Worm (Caenorhabditis elegans) whole organism, L2 larva: ENCODE measurements around the gene C28C12.1.

Experiments
- egl-27 ChIP-seq: sonication (generic microtip); optimal IDR thresholded peaks from 3 replicates; lab custom pipeline; 2017; ENCODE audit warnings: missing biosample characterization, missing genetic modification reagents, missing genetic modification characterization
- elt-1 ChIP-seq: fragments of 150-350 bp; optimal IDR thresholded peaks from 2 replicates; lab custom pipeline; 2014; ENCODE audit warnings: missing biosample characterization, missing genetic modification characterization
- mdl-1 ChIP-seq, 2 experiments: fragments of 150-350 bp in 1 of 2; sonication (generic microtip) in 1 of 2; optimal IDR thresholded peaks; 2 replicates each; lab custom pipeline; 2017; ENCODE audit warnings: missing biosample characterization in 2 of 2, missing genetic modification characterization in 2 of 2
- nhr-25 ChIP-seq: fragments of 150-350 bp; sonication (generic microtip); optimal IDR thresholded peaks from 3 replicates; lab custom pipeline; 2014; ENCODE audit warnings: missing biosample characterization, missing genetic modification characterization
- skn-1 ChIP-seq: sonication (generic microtip); optimal IDR thresholded peaks from 2 replicates; lab custom pipeline; 2017; ENCODE audit warnings: missing biosample characterization, missing genetic modification characterization
- ztf-11 ChIP-seq: sonication (generic microtip); optimal IDR thresholded peaks from 2 replicates; lab custom pipeline; 2017; ENCODE audit warnings: missing biosample characterization, missing genetic modification characterization

ce11 chrIV:8496263-8496662, 5.2 kb upstream of the C28C12.1 start, which contains the start of gene C28C12.12:
- TF ChIP-seq ztf-11 (tag; lab: Kevin White, UChicago) = no peak
- no peak for TF ChIP-seq elt-1 (tag; lab: Kevin White, UChicago)
- TF ChIP-seq egl-27 (tag; lab: Kevin White, UChicago) = no peak
- no peak for TF ChIP-seq mdl-1 (tag; optimal IDR thresholded peaks at IDR 0.05; lab: Kevin White, UChicago)
- TF ChIP-seq skn-1 (tag; lab: Kevin White, UChicago) = no peak
- no peak for TF ChIP-seq nhr-25 (tag; lab: Kevin White, UChicago)
